Worm (Caenorhabditis elegans) whole organism, young adult: ENCODE data around the gene Y57G11B.8.

Source experiments
- B0035.1 ChIP-seq: sonication (generic microtip); optimal IDR thresholded peaks from 2 replicates; lab custom pipeline; 2016; ENCODE audit warnings: missing genetic modification characterization, mild to moderate bottlenecking, missing compliant biosample characterization, missing genotype, missing genetic modification reagents
- B0336.3 ChIP-seq: fragments of 200-800 bp; sonication (Bioruptor generic); IDR thresholded peaks from 2 replicates; pipeline ENCODE4 v1.3.6; 2022; ENCODE audit warnings: missing genetic modification characterization, missing compliant biosample characterization
- F10E7.11 ChIP-seq: sonication (generic microtip); optimal IDR thresholded peaks from 2 replicates; lab custom pipeline; 2017; ENCODE audit warnings: mild to moderate bottlenecking, missing genetic modification characterization, moderate library complexity, missing compliant biosample characterization
- F33H1.4 ChIP-seq: fragments of 200-800 bp; sonication (Bioruptor generic); IDR thresholded peaks from 2 replicates; pipeline ENCODE4 v1.3.6; 2022; ENCODE audit warnings: missing genetic modification reagents, missing genetic modification characterization, missing compliant biosample characterization
- Y53G8AR.9 ChIP-seq: fragments of 200-800 bp; sonication (Bioruptor generic); conservative IDR thresholded peaks from 2 replicates; pipeline ENCODE4 v1.3.6; 2022; ENCODE audit warnings: missing genetic modification reagents, missing genetic modification characterization, missing compliant biosample characterization
- Y56A3A.18 ChIP-seq: fragments of 200-800 bp; sonication (Bioruptor generic); IDR thresholded peaks from 2 replicates; pipeline ENCODE4 v1.3.6; 2022; ENCODE audit warnings: missing genetic modification reagents, missing genetic modification characterization, missing compliant biosample characterization
- Y67H2A.10 ChIP-seq: fragments of 200-800 bp; sonication (Bioruptor generic); conservative IDR thresholded peaks from 2 replicates; pipeline ENCODE4 v1.3.6; 2022; ENCODE audit warnings: missing genetic modification reagents, missing genetic modification characterization, missing compliant biosample characterization
- Y95B8A.8 ChIP-seq: fragments of 200-800 bp; sonication (Bioruptor generic); IDR thresholded peaks from 2 replicates; pipeline ENCODE4 v1.3.6; 2022; ENCODE audit warnings: missing genetic modification reagents, missing genetic modification characterization, missing compliant biosample characterization
- ZK185.1 ChIP-seq: sonication (generic microtip); optimal IDR thresholded peaks from 2 replicates; lab custom pipeline; 2016; ENCODE audit warnings: mild to moderate bottlenecking, missing genetic modification characterization, missing compliant biosample characterization; ENCODE audit not compliant: poor library complexity, severe bottlenecking
- akir-1 ChIP-seq: fragments of 200-800 bp; sonication (Bioruptor generic); optimal IDR thresholded peaks from 2 replicates; lab custom pipeline; 2018; ENCODE audit warnings: mild to moderate bottlenecking, missing genetic modification characterization, moderate library complexity, missing compliant biosample characterization
- atf-7 ChIP-seq: sonication (generic microtip); optimal IDR thresholded peaks from 2 replicates; lab custom pipeline; 2017; ENCODE audit warnings: mild to moderate bottlenecking, missing genetic modification characterization, missing compliant biosample characterization
- athp-1 ChIP-seq: sonication (generic microtip); optimal IDR thresholded peaks from 2 replicates; lab custom pipeline; 2017; ENCODE audit warnings: mild to moderate bottlenecking, missing genetic modification characterization, missing compliant biosample characterization
- attf-6 ChIP-seq: fragments of 200-800 bp; sonication (Bioruptor generic); IDR thresholded peaks from 2 replicates; pipeline ENCODE4 v1.3.6; 2022; ENCODE audit warnings: missing genetic modification reagents, missing genetic modification characterization, missing compliant biosample characterization
- bed-1 ChIP-seq: fragments of 200-800 bp; sonication (Bioruptor generic); IDR thresholded peaks from 2 replicates; pipeline ENCODE4 v1.3.6; 2022; ENCODE audit warnings: missing genetic modification reagents, missing genetic modification characterization, missing compliant biosample characterization
- ceh-27 ChIP-seq: fragments of 200-800 bp; sonication (Bioruptor generic); optimal IDR thresholded peaks from 2 replicates; lab custom pipeline; 2018; ENCODE audit warnings: mild to moderate bottlenecking, missing genetic modification characterization, moderate library complexity, missing compliant biosample characterization
- ceh-40 ChIP-seq: fragments of 200-800 bp; sonication (Bioruptor generic); IDR thresholded peaks from 2 replicates; pipeline ENCODE4 v1.3.6; 2022; ENCODE audit warnings: missing genetic modification characterization, missing compliant biosample characterization
- ceh-79 ChIP-seq: sonication (generic microtip); optimal IDR thresholded peaks from 2 replicates; lab custom pipeline; 2017; ENCODE audit warnings: mild to moderate bottlenecking, missing genetic modification characterization, missing compliant biosample characterization
- ceh-91 ChIP-seq: fragments of 200-800 bp; sonication (Bioruptor generic); IDR thresholded peaks from 2 replicates; pipeline ENCODE4 v1.3.6; 2022; ENCODE audit warnings: missing genetic modification reagents, missing genetic modification characterization, missing compliant biosample characterization
- ekl-4 ChIP-seq: fragments of 200-800 bp; sonication (Bioruptor generic); IDR thresholded peaks from 2 replicates; pipeline ENCODE4 v1.3.6; 2022; ENCODE audit warnings: missing genetic modification reagents, missing genetic modification characterization, missing compliant biosample characterization
- fkh-3 ChIP-seq: sonication (generic microtip); optimal IDR thresholded peaks from 2 replicates; lab custom pipeline; 2016; ENCODE audit warnings: mild to moderate bottlenecking, missing genetic modification characterization, missing compliant biosample characterization
- gei-17 ChIP-seq: fragments of 200-800 bp; sonication (Bioruptor generic); optimal IDR thresholded peaks from 2 replicates; lab custom pipeline; 2018; ENCODE audit warnings: mild to moderate bottlenecking, missing genetic modification characterization, missing compliant biosample characterization
- hlh-26 ChIP-seq: fragments of 200-800 bp; sonication (Bioruptor generic); conservative IDR thresholded peaks from 2 replicates; pipeline ENCODE4 v1.3.6; 2022; ENCODE audit warnings: missing genetic modification reagents, missing genetic modification characterization, missing compliant biosample characterization
- hmg-1.2 ChIP-seq: fragments of 200-800 bp; sonication (Bioruptor generic); IDR thresholded peaks from 2 replicates; pipeline ENCODE4 v1.3.6; 2022; ENCODE audit warnings: missing genetic modification reagents, missing genetic modification characterization, missing compliant biosample characterization
- hsf-1 ChIP-seq: fragments of 200-800 bp; sonication (Bioruptor generic); IDR thresholded peaks from 2 replicates; pipeline ENCODE4 v1.3.6; 2022; ENCODE audit warnings: missing genetic modification reagents, missing genetic modification characterization, missing compliant biosample characterization
- lag-1 ChIP-seq: fragments of 200-800 bp; sonication (Bioruptor generic); IDR thresholded peaks from 2 replicates; pipeline ENCODE4 v1.3.6; 2022; ENCODE audit warnings: missing genetic modification reagents, missing genetic modification characterization, missing compliant biosample characterization
- lin-26 ChIP-seq: fragments of 200-800 bp; sonication (Bioruptor generic); IDR thresholded peaks from 2 replicates; pipeline ENCODE4 v1.3.6; 2022; ENCODE audit warnings: missing genetic modification reagents, missing genetic modification characterization, missing compliant biosample characterization
- madf-10 ChIP-seq: sonication (generic microtip); optimal IDR thresholded peaks from 2 replicates; lab custom pipeline; 2016; ENCODE audit warnings: mild to moderate bottlenecking, missing genetic modification characterization, missing compliant biosample characterization
- madf-3 ChIP-seq: fragments of 200-800 bp; sonication (Bioruptor generic); IDR thresholded peaks from 2 replicates; pipeline ENCODE4 v1.3.6; 2022; ENCODE audit warnings: missing genetic modification reagents, missing genetic modification characterization, missing compliant biosample characterization
- nfyb-1 ChIP-seq: fragments of 200-800 bp; sonication (Bioruptor generic); IDR thresholded peaks from 2 replicates; pipeline ENCODE4 v1.3.6; 2022; ENCODE audit warnings: missing genetic modification reagents, missing genetic modification characterization, missing compliant biosample characterization
- nhr-179 ChIP-seq: sonication (generic microtip); optimal IDR thresholded peaks from 2 replicates; lab custom pipeline; 2016; ENCODE audit warnings: mild to moderate bottlenecking, missing genetic modification characterization, missing compliant biosample characterization
- nhr-27 ChIP-seq: fragments of 200-800 bp; sonication (Bioruptor generic); optimal IDR thresholded peaks from 2 replicates; lab custom pipeline; 2018; ENCODE audit warnings: mild to moderate bottlenecking, missing genetic modification characterization, moderate library complexity, missing compliant biosample characterization
- rpc-1 ChIP-seq, 2 experiments: fragments of 150-350 bp in 1 of 2; sonication (generic microtip) in 1 of 2; optimal IDR thresholded peaks; 2 replicates each; lab custom pipeline; 2014 to 2018; ENCODE audit warnings: missing biosample characterization in 1 of 2, missing genetic modification characterization in 1 of 2, missing genetic modification reagents in 1 of 2, missing genotype in 1 of 2
- sdz-38 ChIP-seq: sonication (generic microtip); optimal IDR thresholded peaks from 2 replicates; lab custom pipeline; 2016; ENCODE audit warnings: missing genotype, missing genetic modification characterization, missing compliant biosample characterization
- snpc-1.1 ChIP-seq: sonication (generic microtip); optimal IDR thresholded peaks from 2 replicates; lab custom pipeline; 2017; ENCODE audit warnings: missing genetic modification characterization, mild to moderate bottlenecking, missing compliant biosample characterization, antibody characterized with exemption, moderate library complexity, missing genotype, missing genetic modification reagents; ENCODE audit not compliant: insufficient read depth
- snpc-3.4 ChIP-seq: sonication (generic microtip); optimal IDR thresholded peaks from 2 replicates; lab custom pipeline; 2017; ENCODE audit warnings: missing genetic modification characterization, mild to moderate bottlenecking, missing compliant biosample characterization, antibody characterized with exemption, moderate library complexity, missing genotype, missing genetic modification reagents
- snpc-4 ChIP-seq, 5 experiments: fragments of 150-350 bp in 1 of 5; sonication (generic microtip) in 4 of 5; optimal IDR thresholded peaks; 2 replicates each; lab custom pipeline; 2014 to 2018; ENCODE audit warnings: missing genetic modification characterization in 5 of 5, missing biosample characterization in 3 of 5, antibody characterized with exemption in 2 of 5, mild to moderate bottlenecking in 2 of 5, missing compliant biosample characterization in 2 of 5, missing genotype in 2 of 5, moderate library complexity in 2 of 5, missing genetic modification reagents in 1 of 5
- somi-1 ChIP-seq: fragments of 200-800 bp; sonication (Bioruptor generic); optimal IDR thresholded peaks from 2 replicates; lab custom pipeline; 2018; ENCODE audit warnings: mild to moderate bottlenecking, missing genetic modification characterization, missing compliant biosample characterization
- tlf-1 ChIP-seq: fragments of 200-800 bp; sonication (Bioruptor generic); optimal IDR thresholded peaks from 2 replicates; lab custom pipeline; 2018; ENCODE audit warnings: mild to moderate bottlenecking, missing genetic modification characterization, missing compliant biosample characterization
- xnd-1 ChIP-seq: sonication (generic microtip); optimal IDR thresholded peaks from 2 replicates; lab custom pipeline; 2016; ENCODE audit warnings: missing genotype, missing genetic modification reagents, missing genetic modification characterization, missing compliant biosample characterization
- ztf-18 ChIP-seq: sonication (generic microtip); optimal IDR thresholded peaks from 2 replicates; lab custom pipeline; 2016; ENCODE audit warnings: missing genotype, mild to moderate bottlenecking, missing genetic modification characterization, missing compliant biosample characterization
- ztf-3 ChIP-seq: fragments of 200-800 bp; sonication (Bioruptor generic); optimal IDR thresholded peaks from 2 replicates; lab custom pipeline; 2018; ENCODE audit warnings: mild to moderate bottlenecking, missing genetic modification characterization, missing compliant biosample characterization

Gene Y57G11B.8

ce11 chrIV:14594249-14594648, 15.7 kb upstream of the Y57G11B.8 start (continued):
- TF ChIP-seq Y67H2A.10 (no peak), somi-1 (GFP tag; lab: Kevin White, UChicago) (peak; percentile 84), Y53G8AR.9 (no peak), tlf-1 (peak; percentile 75), snpc-1.1 (tag; lab: Kevin White, UChicago) (no peak), akir-1 (GFP tag; lab: Kevin White, UChicago) (no peak), madf-10 (peak; percentile 75), snpc-4 (GFP tag; optimal IDR thresholded peaks at IDR 0.05; lab: Kevin White, UChicago) (no peak), snpc-4 (tag; optimal IDR thresholded peaks at IDR 0.05; lab: Kevin White, UChicago) (peak in 3 of 4 experiments; percentile 8 to 55 (median 48)), bed-1 (no peak), ztf-3 (GFP tag; lab: Kevin White, UChicago) (peak; percentile 44), lag-1 (GFP tag; lab: Robert Waterston, UW) (no peak), hlh-26 (GFP tag; lab: Robert Waterston, UW) (no peak), lin-26 (no peak), nfyb-1 (no peak; the same call in 1 of the 2 replicates)

ce11 chrIV:14587589-14587988, 9.1 kb upstream of the Y57G11B.8 start:
- no peak for TF ChIP-seq ztf-18
- no peak for TF ChIP-seq B0336.3 (GFP tag; lab: Robert Waterston, UW)
- no peak for TF ChIP-seq ceh-40 (GFP tag; lab: Robert Waterston, UW)
- TF ChIP-seq atf-7 (tag; lab: Kevin White, UChicago): no peak
- TF ChIP-seq ekl-4 (GFP tag; lab: Robert Waterston, UW): no peak
- TF ChIP-seq snpc-3.4 (tag; lab: Kevin White, UChicago): no peak
- TF ChIP-seq nhr-179: no peak
- no peak for TF ChIP-seq ceh-27

- TF ChIP-seq Y95B8A.8 (GFP tag; lab: Robert Waterston, UW) (no peak), attf-6 (GFP tag; lab: Robert Waterston, UW) (peak; percentile 71), snpc-1.1 (tag; lab: Kevin White, UChicago) (peak; percentile 5), nhr-27 (no peak), F33H1.4 (GFP tag; lab: Robert Waterston, UW) (no peak), hsf-1 (no peak), snpc-4 (GFP tag; optimal IDR thresholded peaks at IDR 0.05; lab: Kevin White, UChicago) (peak; percentile 64), snpc-4 (tag; optimal IDR thresholded peaks at IDR 0.05; lab: Kevin White, UChicago) (peak in 2 of 4 experiments; percentile 70 to 84)
Observed at ce11 chrIV:14586759-14587158, 8.3 kb upstream of the Y57G11B.8 start.

- TF ChIP-seq madf-3 (GFP tag; lab: Robert Waterston, UW) (no peak), Y56A3A.18 (GFP tag; lab: Robert Waterston, UW) (no peak), ceh-91 (no peak), fkh-3 (tag; lab: Kevin White, UChicago) (no peak), hmg-1.2 (GFP tag; lab: Robert Waterston, UW) (no peak)
Observed at ce11 chrIV:14580939-14581338, 2.4 kb upstream of the Y57G11B.8 start, which contains the start of gene irld-18. Gene irld-18 (minus strand): TSS chrIV:14581039.

- TF ChIP-seq madf-3 (GFP tag; lab: Robert Waterston, UW) (no peak), B0035.1 (tag; lab: Kevin White, UChicago) (no peak), ZK185.1 (tag; lab: Kevin White, UChicago) (peak; percentile 36), fkh-3 (tag; lab: Kevin White, UChicago) (no peak), nhr-27 (no peak), nfyb-1 (peak; percentile 77; the same call in 1 of the 2 replicates), rpc-1 (optimal IDR thresholded peaks at IDR 0.05; lab: Kevin White, UChicago) (peak; percentile 80), rpc-1 (tag; optimal IDR thresholded peaks at IDR 0.05; lab: Kevin White, UChicago) (peak; percentile 78), xnd-1 (tag; lab: Kevin White, UChicago) (no peak), F10E7.11 (tag; lab: Kevin White, UChicago) (no peak), ceh-79 (tag; lab: Kevin White, UChicago) (no peak), sdz-38 (no peak), Y53G8AR.9 (no peak), athp-1 (tag; lab: Kevin White, UChicago) (peak; percentile 49), gei-17 (GFP tag; lab: Kevin White, UChicago) (no peak), ceh-40 (GFP tag; lab: Robert Waterston, UW) (no peak)
Observed at ce11 chrIV:14576471-14576870, 2.0 kb downstream of the Y57G11B.8 start.
